Fruit fly (Drosophila melanogaster) whole organism, embryonic: ENCODE results near the gene Liprin-beta.

Experiments used
- Blimp-1 ChIP-seq: fragments of 200-800 bp; sonication (Bioruptor generic); optimal IDR thresholded peaks from 3 replicates; lab custom pipeline; 2018; ENCODE audit warnings: missing biosample characterization, missing genetic modification characterization, mild to moderate bottlenecking, moderate library complexity, missing genetic modification reagents
- BtbVII ChIP-seq: fragments of 200-800 bp; sonication (Bioruptor generic); optimal IDR thresholded peaks from 3 replicates; lab custom pipeline; 2017; ENCODE audit warnings: missing biosample characterization, mild to moderate bottlenecking, missing genetic modification characterization
- CG10462 ChIP-seq: fragments of 200-800 bp; sonication (Bioruptor generic); optimal IDR thresholded peaks from 2 replicates; lab custom pipeline; 2016; ENCODE audit warnings: missing biosample characterization, missing genetic modification characterization
- CG11695 ChIP-seq: fragments of 200-800 bp; sonication (Bioruptor generic); IDR thresholded peaks from 3 replicates; pipeline ENCODE4 v1.3.6; 2022; ENCODE audit warnings: missing biosample characterization, missing genetic modification characterization
- CG11696 ChIP-seq: fragments of 200-800 bp; sonication (Bioruptor generic); IDR thresholded peaks from 2 replicates; pipeline ENCODE4 v1.3.6; 2022; ENCODE audit warnings: missing biosample characterization, missing genetic modification characterization
- CG12769 ChIP-seq: fragments of 200-800 bp; sonication (Bioruptor generic); optimal IDR thresholded peaks from 2 replicates; lab custom pipeline; 2019; ENCODE audit warnings: missing biosample characterization, mild to moderate bottlenecking, missing genetic modification characterization, moderate library complexity
- CG13424 ChIP-seq: fragments of 200-800 bp; sonication (Bioruptor generic); optimal IDR thresholded peaks from 2 replicates; lab custom pipeline; 2019; ENCODE audit warnings: missing biosample characterization, mild to moderate bottlenecking, missing genetic modification characterization, moderate library complexity
- CG14014 ChIP-seq: fragments of 200-800 bp; sonication (Bioruptor generic); IDR thresholded peaks from 2 replicates; pipeline ENCODE4 v1.3.6; 2022; ENCODE audit warnings: missing biosample characterization, missing genetic modification characterization
- CG14441 ChIP-seq: fragments of 200-800 bp; sonication (Bioruptor generic); IDR thresholded peaks from 2 replicates; pipeline ENCODE4 v1.3.6; 2022; ENCODE audit warnings: missing biosample characterization, missing genetic modification characterization
- CG14710 ChIP-seq: fragments of 200-800 bp; sonication (Bioruptor generic); optimal IDR thresholded peaks from 3 replicates; lab custom pipeline; 2019; ENCODE audit warnings: missing biosample characterization, mild to moderate bottlenecking, missing genetic modification characterization, moderate library complexity
- CG1647 ChIP-seq: fragments of 200-800 bp; sonication (Bioruptor generic); optimal IDR thresholded peaks from 3 replicates; lab custom pipeline; 2016; ENCODE audit warnings: missing biosample characterization, missing genetic modification characterization
- CG2889 ChIP-seq: fragments of 200-800 bp; sonication (Bioruptor generic); IDR thresholded peaks from 3 replicates; pipeline ENCODE4 v1.3.6; 2022; ENCODE audit warnings: missing biosample characterization, missing genetic modification characterization
- CG34224 ChIP-seq: fragments of 200-800 bp; sonication (Bioruptor generic); IDR thresholded peaks from 3 replicates; pipeline ENCODE4 v1.3.6; 2022; ENCODE audit warnings: missing biosample characterization, missing genetic modification characterization; ENCODE audit not compliant: partially characterized antibody
- CG34422 ChIP-seq: fragments of 200-800 bp; sonication (Bioruptor generic); IDR thresholded peaks from 3 replicates; pipeline ENCODE4 v1.3.6; 2022; ENCODE audit warnings: missing biosample characterization, missing genetic modification characterization
- CG4730 ChIP-seq: fragments of 200-800 bp; sonication (Bioruptor generic); IDR thresholded peaks from 2 replicates; pipeline ENCODE4 v1.3.6; 2022; ENCODE audit warnings: missing biosample characterization, missing genetic modification characterization
- CG4820 ChIP-seq: fragments of 200-800 bp; sonication (Bioruptor generic); optimal IDR thresholded peaks from 3 replicates; lab custom pipeline; 2016; ENCODE audit warnings: missing biosample characterization, missing genetic modification characterization
- CTCF ChIP-seq: fragments of 200-800 bp; sonication (Bioruptor generic); optimal IDR thresholded peaks from 2 replicates; lab custom pipeline; 2017; ENCODE audit warnings: missing biosample characterization, mild to moderate bottlenecking, missing genetic modification characterization, moderate library complexity
- Camta ChIP-seq: fragments of 200-800 bp; sonication (Bioruptor generic); optimal IDR thresholded peaks from 2 replicates; lab custom pipeline; 2016; ENCODE audit warnings: missing biosample characterization, missing genetic modification characterization
- Fer2 ChIP-seq: fragments of 200-800 bp; sonication (Bioruptor generic); optimal IDR thresholded peaks from 2 replicates; lab custom pipeline; 2018; ENCODE audit warnings: missing biosample characterization, mild to moderate bottlenecking, missing genetic modification characterization, moderate library complexity
- Fer3 ChIP-seq: fragments of 200-800 bp; sonication (Bioruptor generic); optimal IDR thresholded peaks from 2 replicates; lab custom pipeline; 2018; ENCODE audit warnings: missing biosample characterization, mild to moderate bottlenecking, missing genetic modification characterization, moderate library complexity
- Hand ChIP-seq: fragments of 200-800 bp; sonication (Bioruptor generic); optimal IDR thresholded peaks from 2 replicates; lab custom pipeline; 2017; ENCODE audit warnings: mild to moderate bottlenecking, missing biosample characterization, missing genetic modification reagents, missing genetic modification characterization
- Hmr ChIP-seq: fragments of 200-800 bp; sonication (Bioruptor generic); optimal IDR thresholded peaks from 3 replicates; lab custom pipeline; 2017; ENCODE audit warnings: mild to moderate bottlenecking, missing biosample characterization, missing genetic modification reagents, missing genetic modification characterization
- Hr51 ChIP-seq, 2 experiments: fragments of 200-800 bp; sonication (Bioruptor generic); optimal IDR thresholded peaks; 2 replicates in 1 of 2; 3 replicates in 1 of 2; lab custom pipeline; 2016 to 2018; ENCODE audit warnings: missing biosample characterization in 2 of 2, missing genetic modification characterization in 2 of 2, mild to moderate bottlenecking in 1 of 2, moderate library complexity in 1 of 2
- Med ChIP-seq: fragments of 200-800 bp; sonication (Bioruptor generic); peaks from one replicate; lab custom pipeline; 2016; ENCODE audit warnings: missing biosample characterization, missing genetic modification characterization, mild to moderate bottlenecking, inconsistent platforms, moderate library complexity
- Mes4 ChIP-seq: fragments of 200-800 bp; sonication (Bioruptor generic); optimal IDR thresholded peaks from 2 replicates; lab custom pipeline; 2016; ENCODE audit warnings: missing biosample characterization, missing genetic modification characterization
- NfI ChIP-seq: fragments of 200-800 bp; sonication (Bioruptor generic); optimal IDR thresholded peaks from 3 replicates; lab custom pipeline; 2018; ENCODE audit warnings: missing biosample characterization, mild to moderate bottlenecking, missing genetic modification characterization, moderate library complexity
- PHDP ChIP-seq: fragments of 200-800 bp; sonication (Bioruptor generic); optimal IDR thresholded peaks from 3 replicates; lab custom pipeline; 2018; ENCODE audit warnings: missing biosample characterization, mild to moderate bottlenecking, missing genetic modification characterization, moderate library complexity
- Rfx ChIP-seq: fragments of 200-800 bp; sonication (Bioruptor generic); IDR thresholded peaks from 2 replicates; pipeline ENCODE4 v1.3.6; 2022; ENCODE audit warnings: missing biosample characterization, missing genetic modification characterization
- Sry-β ChIP-seq: fragments of 200-800 bp; sonication (Bioruptor generic); optimal IDR thresholded peaks from 2 replicates; lab custom pipeline; 2018; ENCODE audit warnings: missing biosample characterization, mild to moderate bottlenecking, missing genetic modification characterization, moderate library complexity
- Ssrp ChIP-seq: fragments of 200-800 bp; sonication (Bioruptor generic); optimal IDR thresholded peaks from 2 replicates; lab custom pipeline; 2018; ENCODE audit warnings: missing biosample characterization, mild to moderate bottlenecking, missing genetic modification characterization, moderate library complexity
- bab2 ChIP-seq: fragments of 200-800 bp; sonication (Bioruptor generic); optimal IDR thresholded peaks from 2 replicates; lab custom pipeline; 2016; ENCODE audit warnings: missing biosample characterization, missing genetic modification characterization
- cato ChIP-seq: fragments of 200-800 bp; sonication (Bioruptor generic); optimal IDR thresholded peaks from 2 replicates; lab custom pipeline; 2016; ENCODE audit warnings: missing biosample characterization, missing genetic modification characterization, borderline replicate concordance
- croc ChIP-seq: fragments of 200-800 bp; sonication (Bioruptor generic); conservative IDR thresholded peaks from 3 replicates; pipeline ENCODE4 v1.3.6; 2022; ENCODE audit warnings: missing biosample characterization, missing genetic modification characterization
- cwo ChIP-seq: fragments of 200-800 bp; sonication (Bioruptor generic); optimal IDR thresholded peaks from 3 replicates; lab custom pipeline; 2017; ENCODE audit warnings: missing biosample characterization, missing genetic modification characterization, mild to moderate bottlenecking, moderate library complexity, missing genetic modification reagents
- da ChIP-seq: fragments of 200-800 bp; sonication (Bioruptor generic); optimal IDR thresholded peaks from 2 replicates; lab custom pipeline; 2016; ENCODE audit warnings: missing biosample characterization, missing genetic modification characterization
- dati ChIP-seq: fragments of 200-800 bp; sonication (Bioruptor generic); IDR thresholded peaks from 2 replicates; pipeline ENCODE4 v1.3.6; 2022; ENCODE audit warnings: missing biosample characterization, missing genetic modification characterization
- dpn ChIP-seq, 2 experiments: fragments of 200-800 bp; sonication (Bioruptor generic); optimal IDR thresholded peaks; 3 replicates each; lab custom pipeline; 2016; ENCODE audit warnings: missing biosample characterization in 2 of 2, missing genetic modification characterization in 2 of 2
- ems ChIP-seq: fragments of 200-800 bp; sonication (Bioruptor generic); optimal IDR thresholded peaks from 3 replicates; lab custom pipeline; 2016; ENCODE audit warnings: missing biosample characterization, missing genetic modification characterization
- gce ChIP-seq: fragments of 200-800 bp; sonication (Bioruptor generic); IDR thresholded peaks from 3 replicates; pipeline ENCODE4 v1.3.6; 2022; ENCODE audit warnings: missing biosample characterization, missing genetic modification characterization
- gcm2 ChIP-seq: fragments of 200-800 bp; sonication (Bioruptor generic); optimal IDR thresholded peaks from 2 replicates; lab custom pipeline; 2016; ENCODE audit warnings: missing biosample characterization, missing genetic modification characterization
- grn ChIP-seq: fragments of 200-800 bp; sonication (Bioruptor generic); optimal IDR thresholded peaks from 3 replicates; lab custom pipeline; 2017; ENCODE audit warnings: missing biosample characterization, missing genetic modification characterization
- h ChIP-seq: fragments of >200 bp; optimal IDR thresholded peaks from 2 replicates; lab custom pipeline; 2017
- lab ChIP-seq: fragments of 200-800 bp; sonication (Bioruptor generic); optimal IDR thresholded peaks from 3 replicates; lab custom pipeline; 2017; ENCODE audit warnings: missing biosample characterization, missing genetic modification characterization, mild to moderate bottlenecking, moderate library complexity, missing genetic modification reagents
- lilli ChIP-seq: fragments of 200-800 bp; sonication (Bioruptor generic); optimal IDR thresholded peaks from 3 replicates; lab custom pipeline; 2016; ENCODE audit warnings: missing biosample characterization, missing genetic modification characterization
- mirr ChIP-seq: fragments of 200-800 bp; sonication (Bioruptor generic); optimal IDR thresholded peaks from 3 replicates; lab custom pipeline; 2018; ENCODE audit warnings: missing biosample characterization, mild to moderate bottlenecking, missing genetic modification characterization
- prd ChIP-seq, 3 experiments: fragments of >200 bp in 2 of 3; fragments of 200-800 bp in 1 of 3; sonication (Bioruptor generic) in 1 of 3; optimal IDR thresholded peaks in 2 of 3; IDR thresholded peaks in 1 of 3; 2 replicates in 2 of 3; 3 replicates in 1 of 3; pipeline versions ENCODE4 v1.3.6 to Lab custom; 2017 to 2022; ENCODE audit warnings: missing biosample characterization in 1 of 3, missing genetic modification characterization in 1 of 3
- ro ChIP-seq: fragments of 200-800 bp; sonication (Bioruptor generic); IDR thresholded peaks from 2 replicates; pipeline ENCODE4 v1.3.6; 2022; ENCODE audit warnings: missing biosample characterization, missing genetic modification characterization
- unpg ChIP-seq: fragments of 200-800 bp; sonication (Bioruptor generic); optimal IDR thresholded peaks from 3 replicates; lab custom pipeline; 2018; ENCODE audit warnings: missing biosample characterization, mild to moderate bottlenecking, missing genetic modification characterization, moderate library complexity
- zen ChIP-seq: fragments of 200-800 bp; sonication (Bioruptor generic); optimal IDR thresholded peaks from 3 replicates; lab custom pipeline; 2018; ENCODE audit warnings: missing biosample characterization, mild to moderate bottlenecking, missing genetic modification characterization, moderate library complexity

Liprin-beta gene

DNA sequence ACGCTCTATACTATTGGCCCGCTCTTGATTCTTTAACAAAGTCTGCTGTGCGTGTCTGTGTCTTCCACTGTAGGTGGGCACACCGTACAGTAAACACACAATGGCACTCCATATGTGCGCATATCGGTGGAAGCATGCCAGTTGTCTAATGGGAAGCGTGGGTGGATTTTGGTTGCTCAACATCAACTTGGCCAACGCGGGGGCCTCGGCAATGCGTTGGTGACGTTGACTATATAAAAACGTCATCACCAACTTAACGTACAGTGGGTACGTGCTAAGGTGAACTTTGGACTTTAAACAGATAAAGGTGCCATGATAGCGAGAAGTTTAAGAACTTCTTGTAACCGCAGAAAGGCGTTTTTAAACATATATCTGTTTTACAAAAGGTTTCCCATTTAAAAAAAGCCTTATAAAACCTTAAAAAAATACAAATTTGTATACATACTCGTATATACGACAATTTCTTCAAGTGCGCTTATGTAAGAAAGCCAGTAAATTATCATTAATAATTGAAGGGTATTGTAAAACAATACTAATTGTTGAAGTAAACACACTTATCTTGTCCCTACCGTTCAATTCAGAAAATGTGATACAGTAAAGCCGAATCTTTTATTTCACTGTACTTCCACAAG is 33.3 kb upstream of the Liprin-beta start (continued):
- TF ChIP-seq Hr51 (GFP tag; optimal IDR thresholded peaks at IDR 0.05; lab: Kevin White, UChicago) (peak in 1 of 2 experiments; percentile 69), da (GFP tag; lab: Kevin White, UChicago) (no peak), mirr (no peak), croc (no peak), Camta (GFP tag; lab: Kevin White, UChicago) (peak; percentile 15), prd (optimal IDR thresholded peaks at IDR 0.05; lab: Kevin White, UChicago) (no peak), prd (GFP tag; IDR thresholded peaks at IDR 0.05; lab: Robert Waterston, UW) (0 out of 3 replicates have a peak, but pooled peaks have one; percentile 38), CG14441 (GFP tag; lab: Robert Waterston, UW) (peak; percentile 56), CG4730 (no peak), Fer2 (no peak), BtbVII (GFP tag; lab: Kevin White, UChicago) (peak; percentile 69), ems (GFP tag; lab: Kevin White, UChicago) (peak; percentile 25), CG34224 (no peak), lab (GFP tag; lab: Kevin White, UChicago) (peak; percentile 78), Hand (peak; percentile 60), CTCF (GFP tag; lab: Kevin White, UChicago) (no peak), cwo (GFP tag; lab: Kevin White, UChicago) (peak; percentile 29), Hmr (GFP tag; lab: Kevin White, UChicago) (peak; percentile 56), dpn (GFP tag; optimal IDR thresholded peaks at IDR 0.05; lab: Kevin White, UChicago) (peak; percentile 35 to 53), CG13424 (tag; lab: Kevin White, UChicago) (peak; percentile 53), cato (no peak), CG11695 (GFP tag; lab: Robert Waterston, UW) (peak; percentile 51; the same call in 1 of the 3 replicates), Mes4 (GFP tag; lab: Kevin White, UChicago) (no peak), CG34422 (GFP tag; lab: Robert Waterston, UW) (peak; percentile 31; the same call in 1 of the 3 replicates), gcm2 (GFP tag; lab: Kevin White, UChicago) (no peak), gce (GFP tag; lab: Robert Waterston, UW) (no peak), Sry-β (no peak), CG14710 (no peak), CG10462 (GFP tag; lab: Kevin White, UChicago) (no peak), dati (GFP tag; lab: Robert Waterston, UW) (no peak), CG11696 (GFP tag; lab: Robert Waterston, UW) (no peak), CG12769 (peak; percentile 52), bab2 (peak; percentile 44), zen (no peak), CG14014 (GFP tag; lab: Robert Waterston, UW) (0 out of 2 replicates have a peak, but pooled peaks have one; percentile 30), CG1647 (GFP tag; lab: Kevin White, UChicago) (no peak), Blimp-1 (peak; percentile 14), Fer3 (tag; lab: Kevin White, UChicago) (peak; percentile 27), NfI (peak; percentile 53), Ssrp (tag; lab: Kevin White, UChicago) (peak; percentile 20), Rfx (GFP tag; lab: Robert Waterston, UW) (peak; percentile 69), PHDP (tag; lab: Kevin White, UChicago) (peak; percentile 44), h (lab: Kevin White, UChicago) (no peak), CG2889 (0 out of 3 replicates have a peak, but pooled peaks have one; percentile 12), CG4820 (GFP tag; lab: Kevin White, UChicago) (peak; percentile 2), ro (GFP tag; lab: Robert Waterston, UW) (no peak), Med (peak; percentile 88), grn (no peak), lilli (peak; percentile 48), unpg (GFP tag; lab: Kevin White, UChicago) (peak; percentile 31)
